Fruit fly (Drosophila melanogaster) whole organism, embryonic: ENCODE data around the gene Gpo3.

ENCODE experiments used
- Atf6 ChIP-seq: fragments of 200-800 bp; sonication (Bioruptor generic); IDR thresholded peaks from 2 replicates; pipeline ENCODE4 v1.3.6; 2022; ENCODE audit warnings: missing biosample characterization, missing genetic modification characterization
- C15 ChIP-seq: fragments of 200-800 bp; sonication (Bioruptor generic); IDR thresholded peaks from 3 replicates; pipeline ENCODE4 v1.3.6; 2022; ENCODE audit warnings: missing biosample characterization, missing genetic modification characterization
- CG10979 ChIP-seq: fragments of 200-800 bp; sonication (Bioruptor generic); optimal IDR thresholded peaks from 2 replicates; lab custom pipeline; 2018; ENCODE audit warnings: missing biosample characterization, mild to moderate bottlenecking, missing genetic modification characterization, moderate library complexity
- CG11085 ChIP-seq: fragments of 200-800 bp; sonication (Bioruptor generic); IDR thresholded peaks from 2 replicates; pipeline ENCODE4 v1.3.6; 2022; ENCODE audit warnings: missing biosample characterization, missing genetic modification characterization
- CG11456 ChIP-seq: fragments of 200-800 bp; sonication (Bioruptor generic); IDR thresholded peaks from 3 replicates; pipeline ENCODE4 v1.3.6; 2022; ENCODE audit warnings: missing biosample characterization, missing genetic modification characterization
- CG11560 ChIP-seq: fragments of 200-800 bp; sonication (Bioruptor generic); IDR thresholded peaks from 3 replicates; pipeline ENCODE4 v1.3.6; 2022; ENCODE audit warnings: missing biosample characterization, missing genetic modification characterization
- CG12155 ChIP-seq: fragments of 200-800 bp; sonication (Bioruptor generic); optimal IDR thresholded peaks from 3 replicates; lab custom pipeline; 2016; ENCODE audit warnings: missing biosample characterization, missing genetic modification characterization
- CG12299 ChIP-seq: fragments of 200-800 bp; sonication (Bioruptor generic); optimal IDR thresholded peaks from 2 replicates; lab custom pipeline; 2018; ENCODE audit warnings: missing biosample characterization, mild to moderate bottlenecking, missing genetic modification characterization
- CG14441 ChIP-seq: fragments of 200-800 bp; sonication (Bioruptor generic); IDR thresholded peaks from 2 replicates; pipeline ENCODE4 v1.3.6; 2022; ENCODE audit warnings: missing biosample characterization, missing genetic modification characterization
- CG16779 ChIP-seq: fragments of 200-800 bp; sonication (Bioruptor generic); IDR thresholded peaks from 2 replicates; pipeline ENCODE4 v1.3.6; 2022; ENCODE audit warnings: missing biosample characterization, missing genetic modification characterization
- CG2889 ChIP-seq: fragments of 200-800 bp; sonication (Bioruptor generic); IDR thresholded peaks from 3 replicates; pipeline ENCODE4 v1.3.6; 2022; ENCODE audit warnings: missing biosample characterization, missing genetic modification characterization
- CG31388 ChIP-seq: fragments of 200-800 bp; sonication (Bioruptor generic); optimal IDR thresholded peaks from 2 replicates; lab custom pipeline; 2016; ENCODE audit warnings: missing biosample characterization, missing genetic modification characterization
- CG32532 ChIP-seq: fragments of 200-800 bp; sonication (Bioruptor generic); IDR thresholded peaks from 2 replicates; pipeline ENCODE4 v1.3.6; 2022; ENCODE audit warnings: missing biosample characterization, missing genetic modification characterization
- CG42726 ChIP-seq: fragments of 200-800 bp; sonication (Bioruptor generic); IDR thresholded peaks from 2 replicates; pipeline ENCODE4 v1.3.6; 2022; ENCODE audit warnings: missing biosample characterization, missing genetic modification characterization; ENCODE audit not compliant: partially characterized antibody
- CG4820 ChIP-seq: fragments of 200-800 bp; sonication (Bioruptor generic); optimal IDR thresholded peaks from 3 replicates; lab custom pipeline; 2016; ENCODE audit warnings: missing biosample characterization, missing genetic modification characterization
- CG7839 ChIP-seq: fragments of 200-800 bp; sonication (Bioruptor generic); optimal IDR thresholded peaks from 3 replicates; lab custom pipeline; 2018; ENCODE audit warnings: missing biosample characterization, mild to moderate bottlenecking, missing genetic modification characterization, moderate library complexity
- CG7963 ChIP-seq: fragments of 200-800 bp; sonication (Bioruptor generic); IDR thresholded peaks from 3 replicates; pipeline ENCODE4 v1.3.6; 2022; ENCODE audit warnings: missing biosample characterization, missing genetic modification characterization; ENCODE audit not compliant: partially characterized antibody
- D ChIP-seq, 2 experiments: fragments of 200-800 bp in 1 of 2; fragments of >200 bp in 1 of 2; sonication (Bioruptor generic) in 1 of 2; optimal IDR thresholded peaks; 2 replicates in 1 of 2; 3 replicates in 1 of 2; lab custom pipeline; 2017; ENCODE audit warnings: mild to moderate bottlenecking in 1 of 2, missing biosample characterization in 1 of 2, missing genetic modification characterization in 1 of 2, missing genetic modification reagents in 1 of 2
- Dad ChIP-seq: fragments of 200-800 bp; sonication (Bioruptor generic); optimal IDR thresholded peaks from 3 replicates; lab custom pipeline; 2016; ENCODE audit warnings: missing biosample characterization, missing genetic modification characterization
- Deaf1 ChIP-seq: fragments of 200-800 bp; optimal IDR thresholded peaks from 3 replicates; lab custom pipeline; 2019; ENCODE audit warnings: missing biosample characterization, mild to moderate bottlenecking, missing genetic modification characterization, moderate library complexity
- Dref ChIP-seq: fragments of 200-800 bp; sonication (Bioruptor generic); IDR thresholded peaks from 2 replicates; pipeline ENCODE4 v1.3.6; 2022; ENCODE audit warnings: missing biosample characterization, missing genetic modification characterization
- Fer1 ChIP-seq: fragments of 200-800 bp; sonication (Bioruptor generic); optimal IDR thresholded peaks from 2 replicates; lab custom pipeline; 2017; ENCODE audit warnings: missing biosample characterization, mild to moderate bottlenecking, missing genetic modification characterization
- H2.0 ChIP-seq: fragments of 200-800 bp; sonication (Bioruptor generic); IDR thresholded peaks from 2 replicates; pipeline ENCODE4 v1.3.6; 2022; ENCODE audit warnings: missing biosample characterization, missing genetic modification characterization
- Jarid2 ChIP-seq: fragments of 200-800 bp; sonication (Bioruptor generic); optimal IDR thresholded peaks from 3 replicates; lab custom pipeline; 2017; ENCODE audit warnings: mild to moderate bottlenecking, missing biosample characterization, missing genetic modification reagents, missing genetic modification characterization
- Kr ChIP-seq: fragments of 200-800 bp; sonication (Bioruptor generic); optimal IDR thresholded peaks from 2 replicates; lab custom pipeline; 2017; ENCODE audit warnings: missing biosample characterization, mild to moderate bottlenecking, missing genetic modification characterization
- Meics ChIP-seq: fragments of 200-800 bp; sonication (Bioruptor generic); optimal IDR thresholded peaks from 2 replicates; lab custom pipeline; 2017; ENCODE audit warnings: missing biosample characterization, mild to moderate bottlenecking, missing genetic modification characterization
- Mes4 ChIP-seq: fragments of 200-800 bp; sonication (Bioruptor generic); optimal IDR thresholded peaks from 2 replicates; lab custom pipeline; 2016; ENCODE audit warnings: missing biosample characterization, missing genetic modification characterization
- Neu2 ChIP-seq: fragments of 200-800 bp; sonication (Bioruptor generic); optimal IDR thresholded peaks from 3 replicates; lab custom pipeline; 2016; ENCODE audit warnings: missing biosample characterization, missing genetic modification characterization, borderline replicate concordance
- Nf-YB ChIP-seq: fragments of 200-800 bp; sonication (Bioruptor generic); optimal IDR thresholded peaks from 3 replicates; lab custom pipeline; 2019; ENCODE audit warnings: missing biosample characterization, mild to moderate bottlenecking, missing genetic modification characterization, moderate library complexity
- Nf-YC ChIP-seq: fragments of 200-800 bp; optimal IDR thresholded peaks from 3 replicates; lab custom pipeline; 2019; ENCODE audit warnings: missing biosample characterization, mild to moderate bottlenecking, missing genetic modification characterization, moderate library complexity
- Rx ChIP-seq: fragments of 200-800 bp; sonication (Bioruptor generic); IDR thresholded peaks from 2 replicates; pipeline ENCODE4 v1.3.6; 2022; ENCODE audit warnings: missing biosample characterization, missing genetic modification characterization
- abd-A ChIP-seq: fragments of 200-800 bp; sonication (Bioruptor generic); optimal IDR thresholded peaks from 3 replicates; lab custom pipeline; 2019; ENCODE audit warnings: missing biosample characterization, mild to moderate bottlenecking, missing genetic modification characterization, moderate library complexity
- ara ChIP-seq: fragments of 200-800 bp; sonication (Bioruptor generic); IDR thresholded peaks from 2 replicates; pipeline ENCODE4 v1.3.6; 2022; ENCODE audit warnings: missing biosample characterization, missing genetic modification characterization
- ewg ChIP-seq: fragments of 200-800 bp; sonication (Bioruptor generic); optimal IDR thresholded peaks from 3 replicates; lab custom pipeline; 2017; ENCODE audit warnings: mild to moderate bottlenecking, missing biosample characterization, missing genetic modification reagents, missing genetic modification characterization
- fu2 ChIP-seq: fragments of 200-800 bp; sonication (Bioruptor generic); optimal IDR thresholded peaks from 2 replicates; lab custom pipeline; 2016; ENCODE audit warnings: missing biosample characterization, missing genetic modification characterization
- h ChIP-seq: fragments of >200 bp; optimal IDR thresholded peaks from 2 replicates; lab custom pipeline; 2017
- ham ChIP-seq: fragments of 200-800 bp; sonication (Bioruptor generic); IDR thresholded peaks from 2 replicates; pipeline ENCODE4 v1.3.6; 2022; ENCODE audit warnings: missing biosample characterization, missing genetic modification characterization
- hbn ChIP-seq: fragments of 200-800 bp; sonication (Bioruptor generic); IDR thresholded peaks from 2 replicates; pipeline ENCODE4 v1.3.6; 2022; ENCODE audit warnings: missing biosample characterization, missing genetic modification characterization; ENCODE audit not compliant: partially characterized antibody
- phol ChIP-seq: fragments of 200-800 bp; sonication (Bioruptor generic); optimal IDR thresholded peaks from 3 replicates; lab custom pipeline; 2018; ENCODE audit warnings: missing biosample characterization, mild to moderate bottlenecking, missing genetic modification characterization, moderate library complexity

The Gpo3 gene

dm6 chr2L:13717121-13717520 is 9.1 kb downstream of the Gpo3 start, which contains the start of gene DIP-kappa:
TSS of gene DIP-kappa (minus strand) at chr2L:13717320.
- no peak for TF ChIP-seq Dad
- no peak for TF ChIP-seq fu2 (GFP tag; lab: Kevin White, UChicago)
- no peak for TF ChIP-seq hbn (GFP tag; lab: Robert Waterston, UW)
- no peak for TF ChIP-seq Mes4 (GFP tag; lab: Kevin White, UChicago)
- TF ChIP-seq CG42726, result no peak
- TF ChIP-seq CG31388 (GFP tag; lab: Kevin White, UChicago), result no peak
- TF ChIP-seq phol (tag; lab: Kevin White, UChicago), result no peak
- peak; percentile 96 for TF ChIP-seq Deaf1 (tag; lab: Kevin White, UChicago)
- no peak for TF ChIP-seq Dref (GFP tag; lab: Robert Waterston, UW)
- no peak for TF ChIP-seq CG11085 (GFP tag; lab: Robert Waterston, UW)
- TF ChIP-seq Nf-YC (tag; lab: Kevin White, UChicago), result peak; percentile 91
- no peak for TF ChIP-seq CG12299 (tag; lab: Kevin White, UChicago)
- no peak for TF ChIP-seq ewg (GFP tag; lab: Kevin White, UChicago)
- TF ChIP-seq CG11560 (tag; lab: Robert Waterston, UW), result 0 out of 3 replicates have a peak, but pooled peaks have one; percentile 11
- TF ChIP-seq ham (GFP tag; lab: Robert Waterston, UW), result no peak
- TF ChIP-seq CG10979 (tag; lab: Kevin White, UChicago), result no peak
- TF ChIP-seq Kr (GFP tag; lab: Kevin White, UChicago), result no peak
- TF ChIP-seq Fer1 (GFP tag; lab: Kevin White, UChicago), result no peak
- peak; percentile 63 for TF ChIP-seq Nf-YB (GFP tag; lab: Kevin White, UChicago)
- TF ChIP-seq CG12155 (GFP tag; lab: Kevin White, UChicago), result no peak
- TF ChIP-seq Atf6 (GFP tag; lab: Robert Waterston, UW), result no peak
- no peak for TF ChIP-seq CG14441 (GFP tag; lab: Robert Waterston, UW)
- no peak for TF ChIP-seq Meics (GFP tag; lab: Kevin White, UChicago)
- no peak for TF ChIP-seq CG4820 (GFP tag; lab: Kevin White, UChicago)
- peak; percentile 40 for TF ChIP-seq abd-A
- TF ChIP-seq CG32532 (GFP tag; lab: Robert Waterston, UW), result no peak
- TF ChIP-seq CG2889 (GFP tag; lab: Robert Waterston, UW), result no peak
- peak; percentile 47; the same call in 1 of the 3 replicates for TF ChIP-seq CG11456
- no peak for TF ChIP-seq h
- TF ChIP-seq CG7963 (GFP tag; lab: Robert Waterston, UW), result 0 out of 3 replicates have a peak, but pooled peaks have one; percentile 24
- no peak for TF ChIP-seq H2.0 (GFP tag; lab: Robert Waterston, UW)
- peak; percentile 12 for TF ChIP-seq Jarid2 (GFP tag; lab: Kevin White, UChicago)
- TF ChIP-seq, all 482 proteins: peak for 8

dm6 chr2L:13723542-13723941 is 15.5 kb downstream of the Gpo3 start, which contains the start of gene CG9014:
TSS of gene CG9014 (minus strand) at chr2L:13723642.
- no peak for TF ChIP-seq Rx (GFP tag; lab: Robert Waterston, UW)
- TF ChIP-seq D (optimal IDR thresholded peaks at IDR 0.05; lab: Kevin White, UChicago), result no peak
- TF ChIP-seq D (GFP tag; optimal IDR thresholded peaks at IDR 0.05; lab: Kevin White, UChicago), result no peak
- TF ChIP-seq ara (GFP tag; lab: Robert Waterston, UW), result no peak
- no peak for TF ChIP-seq CG7839 (tag; lab: Kevin White, UChicago)
- no peak for TF ChIP-seq C15
- TF ChIP-seq CG16779, result no peak
- no peak for TF ChIP-seq Neu2 (GFP tag; lab: Kevin White, UChicago)
